Fruit fly (Drosophila melanogaster) S2 (cell line): Measurements from ENCODE around the gene Cp38.
A peak's percentile ranks its signal among the peaks of the same experiment; 100 is the strongest.

ENCODE experiments used
- CG8478 ChIP-seq: fragments of >200 bp; optimal IDR thresholded peaks from 2 replicates; lab custom pipeline; 2018
- CTCF ChIP-seq, 2 experiments: fragments of >200 bp; optimal IDR thresholded peaks; 2 replicates each; lab custom pipeline; 2018

Cp38 gene

dm6 chrX:8481462-8481861, at the start of gene Cp38:
Gene Cp38 (plus strand): TSS chrX:8481837.
- TF ChIP-seq CTCF (optimal IDR thresholded peaks at IDR 0.05; lab: Kevin White, UChicago) (no peak), CG8478 (lab: Kevin White, UChicago) (no peak)

dm6 chrX:8433709-8434108, 47.9 kb upstream of the Cp38 start, which contains the start of gene CG32712:
Gene CG32712 (minus strand): TSS chrX:8433809.
- TF ChIP-seq CG8478 (lab: Kevin White, UChicago) (no peak), CTCF (optimal IDR thresholded peaks at IDR 0.05; lab: Kevin White, UChicago) (no peak)

DNA sequence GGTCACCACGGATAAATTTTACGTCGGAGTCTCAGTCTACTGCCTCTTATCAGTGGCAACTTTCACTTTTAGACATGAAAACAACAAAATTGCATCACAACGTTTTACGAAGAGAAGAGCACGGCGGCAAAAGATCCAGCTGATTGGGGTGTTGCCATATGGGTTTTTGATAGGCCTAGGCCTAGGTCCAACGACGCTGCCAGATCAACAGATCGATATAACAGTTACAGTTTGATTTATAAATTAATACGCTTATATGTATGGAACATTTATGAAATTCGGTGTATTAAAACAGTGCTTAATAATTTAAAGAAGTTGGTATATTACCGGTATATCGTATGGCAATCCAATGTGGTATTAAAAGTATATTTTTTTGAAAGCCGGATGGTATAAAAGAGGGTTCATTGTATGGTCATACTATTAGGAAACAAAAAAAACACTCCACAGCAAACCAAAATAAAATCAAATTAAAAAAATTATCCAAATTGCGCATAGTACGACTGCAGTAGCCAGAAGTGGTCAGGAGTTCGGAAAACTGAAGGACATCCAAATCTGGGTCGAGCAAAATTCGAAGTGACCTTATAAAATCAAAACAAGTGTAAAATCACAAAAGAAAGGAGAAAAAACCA, 44.9 kb upstream of the Cp38 start, which contains the start of gene CG1440:
Gene CG1440 (plus strand): TSS at position 402 of the 629 bp plus-strand sequence.
- TF ChIP-seq CG8478 (lab: Kevin White, UChicago) (no peak), CTCF (optimal IDR thresholded peaks at IDR 0.05; lab: Kevin White, UChicago) (no peak)

- TF ChIP-seq CTCF (optimal IDR thresholded peaks at IDR 0.05; lab: Kevin White, UChicago) (no peak), CG8478 (lab: Kevin White, UChicago) (no peak)
Measured at dm6 chrX:8437285-8438110, 44.1 kb upstream of the Cp38 start, which contains the start of gene Miga. Gene Miga (minus strand): TSS chrX:8437820.

DNA sequence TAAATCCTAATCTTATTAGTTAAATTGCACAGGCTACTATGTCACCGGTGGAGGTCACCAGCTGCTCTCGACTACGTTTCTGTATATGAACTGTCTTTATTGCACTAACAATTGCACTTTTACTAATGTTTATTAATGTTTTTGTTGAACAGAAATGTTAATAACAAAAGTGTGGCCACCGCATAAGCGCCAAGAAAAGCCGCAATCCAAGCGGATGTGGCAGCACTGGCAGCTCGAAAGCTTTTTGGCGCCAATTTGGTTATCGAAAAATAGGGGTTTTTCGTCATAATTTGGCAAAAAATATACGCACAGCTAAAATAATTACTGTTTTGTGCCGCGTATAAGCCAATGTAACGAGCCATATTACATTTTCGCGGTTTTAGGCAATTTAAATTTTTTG, 39.5 kb upstream of the Cp38 start, which contains the start of gene CG12123:
Gene CG12123 (minus strand): TSS at position 188 of the 400 bp plus-strand sequence.
- TF ChIP-seq CTCF (optimal IDR thresholded peaks at IDR 0.05; lab: Kevin White, UChicago) (no peak), CG8478 (lab: Kevin White, UChicago) (no peak)

dm6 chrX:8442912-8443311, 38.7 kb upstream of the Cp38 start:
- TF ChIP-seq CTCF (optimal IDR thresholded peaks at IDR 0.05; lab: Kevin White, UChicago) (no peak), CG8478 (lab: Kevin White, UChicago) (no peak)

DNA sequence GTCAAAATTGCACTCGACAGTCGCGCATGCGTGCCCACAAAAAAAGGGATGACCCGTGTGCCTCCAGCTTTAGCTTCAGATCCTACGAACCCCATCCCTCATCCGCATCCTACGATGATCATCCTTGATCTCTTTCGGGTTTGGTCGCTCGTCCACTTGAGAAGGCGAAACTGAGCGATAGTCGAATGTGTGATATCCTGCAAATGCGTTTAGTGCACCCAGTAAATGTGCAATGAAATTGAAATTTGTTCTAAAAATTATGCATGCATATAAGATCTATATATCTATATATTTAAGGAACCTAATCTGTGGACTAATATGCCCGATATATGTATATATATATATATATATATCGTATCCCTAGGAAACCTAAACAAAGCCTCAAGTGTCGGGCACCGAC, 37.4 kb upstream of the Cp38 start:
- TF ChIP-seq CG8478 (lab: Kevin White, UChicago): no peak

DNA sequence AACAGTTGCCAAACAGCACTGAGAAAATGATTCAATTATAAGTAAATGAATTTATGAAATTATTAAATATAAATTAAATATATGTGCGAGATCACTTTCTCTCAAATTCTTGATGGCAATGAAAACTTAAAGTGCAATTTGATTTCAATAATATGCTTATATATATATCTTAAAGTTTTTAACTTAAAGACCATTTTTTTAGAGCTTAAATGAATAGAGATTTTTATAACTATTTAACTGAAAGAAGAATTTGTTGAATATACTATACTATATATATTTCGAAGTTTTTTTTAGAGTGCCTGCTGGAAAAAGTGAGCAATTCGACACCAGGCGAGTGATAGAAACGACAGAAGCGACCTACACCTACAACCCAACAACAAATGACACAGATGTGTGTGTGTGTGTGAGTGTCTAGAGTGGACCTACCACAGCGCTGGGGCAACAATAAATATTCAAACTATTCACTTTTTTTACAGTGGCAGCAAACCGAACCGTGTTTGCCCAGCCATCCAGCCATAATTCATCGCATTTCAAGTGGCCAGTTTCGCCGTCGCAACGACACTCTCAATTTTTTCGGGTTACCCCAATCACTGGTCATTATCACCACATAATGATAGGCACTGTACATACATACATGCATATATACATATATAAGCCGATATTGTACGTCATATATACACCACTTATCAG, 36.6 kb upstream of the Cp38 start:
- TF ChIP-seq CG8478 (lab: Kevin White, UChicago): no peak
- no peak for TF ChIP-seq CTCF (optimal IDR thresholded peaks at IDR 0.05; lab: Kevin White, UChicago)

- TF ChIP-seq CG8478 (lab: Kevin White, UChicago) (no peak), CTCF (optimal IDR thresholded peaks at IDR 0.05; lab: Kevin White, UChicago) (no peak)
Measured at dm6 chrX:8447166-8447565, 34.5 kb upstream of the Cp38 start.

dm6 chrX:8448171-8448570, 33.5 kb upstream of the Cp38 start:
- TF ChIP-seq CTCF (optimal IDR thresholded peaks at IDR 0.05; lab: Kevin White, UChicago): peak; percentile 11 to 23
- TF ChIP-seq CG8478 (lab: Kevin White, UChicago): no peak

DNA sequence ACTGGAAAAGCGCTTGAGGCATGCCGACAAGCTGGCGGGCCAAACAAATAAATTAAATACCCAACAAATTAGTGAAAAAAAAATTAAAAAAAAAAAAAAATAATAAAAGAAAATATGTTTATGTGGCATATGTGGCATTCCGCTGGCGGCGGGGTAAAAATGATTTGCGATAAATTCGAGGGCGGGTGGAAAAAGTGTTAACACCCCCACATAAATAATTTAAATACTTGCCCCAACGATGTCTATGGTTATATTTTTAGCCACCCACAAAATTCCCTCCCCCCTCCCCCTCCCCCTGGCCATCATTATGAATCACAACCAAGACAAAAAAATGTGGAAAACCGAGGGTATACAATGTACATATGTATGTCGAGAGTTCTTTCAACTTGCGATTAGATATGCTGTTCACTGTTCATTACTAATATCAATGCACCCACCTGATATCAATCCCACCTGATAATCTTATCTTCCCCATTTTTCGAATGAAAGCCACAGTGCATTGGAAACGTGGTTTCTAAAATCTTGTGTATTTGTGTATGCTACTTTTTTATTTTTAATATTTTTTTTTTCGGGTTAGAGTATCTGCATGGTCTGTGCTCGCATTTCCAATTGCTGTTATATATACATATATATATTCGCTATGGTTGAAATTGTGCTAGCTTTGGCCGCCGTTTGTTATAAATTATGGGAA, 31.3 kb upstream of the Cp38 start:
- no peak for TF ChIP-seq CG8478 (lab: Kevin White, UChicago)

- TF ChIP-seq CTCF (optimal IDR thresholded peaks at IDR 0.05; lab: Kevin White, UChicago) (no peak), CG8478 (lab: Kevin White, UChicago) (no peak)
Measured at dm6 chrX:8452163-8452562, 29.5 kb upstream of the Cp38 start.

DNA sequence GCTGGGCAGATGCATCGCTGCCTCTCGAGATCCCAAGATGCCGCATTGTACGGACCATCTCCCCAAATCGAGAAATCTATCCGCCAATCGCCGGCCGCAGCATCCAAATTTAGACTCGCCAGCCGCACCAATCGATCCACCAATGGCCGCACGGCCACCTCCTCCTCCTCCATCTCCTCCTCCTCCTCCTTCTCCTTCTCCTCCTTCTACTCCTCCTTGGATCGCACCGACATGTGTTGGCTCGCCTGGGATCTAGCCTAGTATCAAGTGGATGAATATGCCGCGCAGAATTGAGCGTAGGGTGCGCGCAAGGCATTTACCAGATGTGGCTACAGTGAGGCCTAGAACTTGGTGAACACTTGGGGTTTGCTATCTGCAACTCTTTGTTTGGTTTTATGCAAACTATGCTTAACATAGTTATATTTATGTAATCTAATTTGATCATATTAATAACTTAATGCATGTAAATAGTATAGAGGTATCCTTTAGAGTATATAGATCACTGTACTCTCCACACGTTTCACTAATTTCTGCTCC, 26.6 kb upstream of the Cp38 start, which contains the start of gene org-1:
Gene org-1 (minus strand): TSS at position 51 of the 537 bp plus-strand sequence.
- no peak for TF ChIP-seq CTCF (optimal IDR thresholded peaks at IDR 0.05; lab: Kevin White, UChicago)
- no peak for TF ChIP-seq CG8478 (lab: Kevin White, UChicago)

DNA sequence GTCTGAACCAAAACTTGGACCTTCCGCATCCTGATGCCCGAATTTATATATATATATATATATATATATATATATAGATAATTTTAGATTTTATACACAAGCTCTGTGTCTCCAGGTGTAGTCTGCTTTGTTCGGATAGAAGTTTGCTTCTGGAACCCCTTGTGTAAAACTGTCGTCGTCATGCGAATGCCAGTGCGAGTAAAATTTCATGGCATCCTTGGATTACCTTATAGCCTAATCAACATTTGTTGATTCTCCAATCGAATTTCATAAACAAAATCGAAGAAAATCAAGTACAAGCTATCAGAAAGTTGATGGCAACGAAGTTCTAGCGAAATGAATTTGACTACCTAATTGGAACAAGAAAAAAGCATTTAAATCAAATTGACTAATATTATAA, 24.1 kb upstream of the Cp38 start, which contains the start of gene CG32713:
Gene CG32713 (minus strand): TSS at position 101 of the 400 bp plus-strand sequence.
- TF ChIP-seq CTCF (optimal IDR thresholded peaks at IDR 0.05; lab: Kevin White, UChicago) (no peak), CG8478 (lab: Kevin White, UChicago) (no peak)
